Fruit fly (Drosophila melanogaster) whole organism, embryonic: ENCODE measurements around the gene CG4332.
A peak's percentile ranks its signal among the peaks of the same experiment; 100 is the strongest.

ENCODE experiments used
- Aef1 ChIP-seq: fragments of 200-800 bp; sonication (Bioruptor generic); IDR thresholded peaks from 3 replicates; pipeline ENCODE4 v1.3.6; 2022; ENCODE audit warnings: missing biosample characterization, missing genetic modification characterization
- CG1024 ChIP-seq: fragments of 200-800 bp; sonication (Bioruptor generic); IDR thresholded peaks from 2 replicates; pipeline ENCODE4 v1.3.6; 2022; ENCODE audit warnings: missing biosample characterization, missing genetic modification characterization
- CG10959 ChIP-seq: fragments of 200-800 bp; sonication (Bioruptor generic); IDR thresholded peaks from 2 replicates; pipeline ENCODE4 v1.3.6; 2022; ENCODE audit warnings: missing biosample characterization, missing genetic modification characterization
- CG12071 ChIP-seq: fragments of 200-800 bp; sonication (Bioruptor generic); optimal IDR thresholded peaks from 3 replicates; lab custom pipeline; 2018; ENCODE audit warnings: missing biosample characterization, mild to moderate bottlenecking, missing genetic modification characterization
- CG15011 ChIP-seq: fragments of 200-800 bp; sonication (Bioruptor generic); optimal IDR thresholded peaks from 3 replicates; lab custom pipeline; 2018; ENCODE audit warnings: missing biosample characterization, mild to moderate bottlenecking, missing genetic modification characterization
- CG1529 ChIP-seq: fragments of 200-800 bp; sonication (Bioruptor generic); optimal IDR thresholded peaks from 3 replicates; lab custom pipeline; 2018; ENCODE audit warnings: missing biosample characterization, missing genetic modification characterization
- CG1602 ChIP-seq: fragments of 200-800 bp; sonication (Bioruptor generic); optimal IDR thresholded peaks from 3 replicates; lab custom pipeline; 2016; ENCODE audit warnings: missing biosample characterization, missing genetic modification characterization
- CG1603 ChIP-seq: fragments of 200-800 bp; sonication (Bioruptor generic); optimal IDR thresholded peaks from 2 replicates; lab custom pipeline; 2019; ENCODE audit warnings: missing biosample characterization, mild to moderate bottlenecking, missing genetic modification characterization, moderate library complexity
- CG1647 ChIP-seq: fragments of 200-800 bp; sonication (Bioruptor generic); optimal IDR thresholded peaks from 3 replicates; lab custom pipeline; 2016; ENCODE audit warnings: missing biosample characterization, missing genetic modification characterization
- CG17328 ChIP-seq: fragments of 200-800 bp; sonication (Bioruptor generic); IDR thresholded peaks from 2 replicates; pipeline ENCODE4 v1.3.6; 2022; ENCODE audit warnings: missing biosample characterization, missing genetic modification characterization
- CG17359 ChIP-seq: fragments of 200-800 bp; sonication (Bioruptor generic); optimal IDR thresholded peaks from 3 replicates; lab custom pipeline; 2018; ENCODE audit warnings: missing biosample characterization, mild to moderate bottlenecking, missing genetic modification characterization, moderate library complexity
- CG17612 ChIP-seq: fragments of 200-800 bp; sonication (Bioruptor generic); IDR thresholded peaks from 2 replicates; pipeline ENCODE4 v1.3.6; 2022; ENCODE audit warnings: missing biosample characterization, missing genetic modification characterization
- CG30020 ChIP-seq: fragments of 200-800 bp; optimal IDR thresholded peaks from 2 replicates; lab custom pipeline; 2019; ENCODE audit warnings: missing biosample characterization, mild to moderate bottlenecking, missing genetic modification characterization, moderate library complexity
- CG3065 ChIP-seq: fragments of 200-800 bp; sonication (Bioruptor generic); optimal IDR thresholded peaks from 2 replicates; lab custom pipeline; 2016; ENCODE audit warnings: missing biosample characterization, missing genetic modification characterization
- CG34224 ChIP-seq: fragments of 200-800 bp; sonication (Bioruptor generic); IDR thresholded peaks from 3 replicates; pipeline ENCODE4 v1.3.6; 2022; ENCODE audit warnings: missing biosample characterization, missing genetic modification characterization; ENCODE audit not compliant: partially characterized antibody
- CG4282 ChIP-seq: fragments of 200-800 bp; sonication (Bioruptor generic); optimal IDR thresholded peaks from 2 replicates; lab custom pipeline; 2016; ENCODE audit warnings: missing biosample characterization, missing genetic modification characterization
- CG7928 ChIP-seq: fragments of 200-800 bp; sonication (Bioruptor generic); optimal IDR thresholded peaks from 2 replicates; lab custom pipeline; 2017; ENCODE audit warnings: missing biosample characterization, mild to moderate bottlenecking, missing genetic modification characterization
- CG9727 ChIP-seq: fragments of 200-800 bp; sonication (Bioruptor generic); optimal IDR thresholded peaks from 3 replicates; lab custom pipeline; 2017; ENCODE audit warnings: missing biosample characterization, mild to moderate bottlenecking, missing genetic modification characterization
- CHES-1-like ChIP-seq: fragments of 200-800 bp; sonication (Bioruptor generic); optimal IDR thresholded peaks from 2 replicates; lab custom pipeline; 2016; ENCODE audit warnings: missing biosample characterization, missing genetic modification characterization
- Drgx ChIP-seq: fragments of 200-800 bp; sonication (Bioruptor generic); IDR thresholded peaks from 2 replicates; pipeline ENCODE4 v1.3.6; 2022; ENCODE audit warnings: missing biosample characterization, missing genetic modification characterization
- Fer2 ChIP-seq: fragments of 200-800 bp; sonication (Bioruptor generic); optimal IDR thresholded peaks from 2 replicates; lab custom pipeline; 2018; ENCODE audit warnings: missing biosample characterization, mild to moderate bottlenecking, missing genetic modification characterization, moderate library complexity
- H2.0 ChIP-seq: fragments of 200-800 bp; sonication (Bioruptor generic); IDR thresholded peaks from 2 replicates; pipeline ENCODE4 v1.3.6; 2022; ENCODE audit warnings: missing biosample characterization, missing genetic modification characterization
- NC2β ChIP-seq: fragments of 200-800 bp; sonication (Bioruptor generic); optimal IDR thresholded peaks from 2 replicates; lab custom pipeline; 2016; ENCODE audit warnings: missing biosample characterization, missing genetic modification characterization
- Neu2 ChIP-seq: fragments of 200-800 bp; sonication (Bioruptor generic); optimal IDR thresholded peaks from 3 replicates; lab custom pipeline; 2016; ENCODE audit warnings: missing biosample characterization, missing genetic modification characterization, borderline replicate concordance
- Nf-YC ChIP-seq: fragments of 200-800 bp; optimal IDR thresholded peaks from 3 replicates; lab custom pipeline; 2019; ENCODE audit warnings: missing biosample characterization, mild to moderate bottlenecking, missing genetic modification characterization, moderate library complexity
- NfI ChIP-seq: fragments of 200-800 bp; sonication (Bioruptor generic); optimal IDR thresholded peaks from 3 replicates; lab custom pipeline; 2018; ENCODE audit warnings: missing biosample characterization, mild to moderate bottlenecking, missing genetic modification characterization, moderate library complexity
- Scr ChIP-seq: fragments of 200-800 bp; sonication (Bioruptor generic); IDR thresholded peaks from 2 replicates; pipeline ENCODE4 v1.3.6; 2022; ENCODE audit warnings: missing biosample characterization, missing genetic modification characterization; ENCODE audit not compliant: partially characterized antibody
- Stat92E ChIP-seq, 3 experiments: fragments of >200 bp in 2 of 3; fragments of 200-800 bp in 1 of 3; sonication (Bioruptor generic) in 1 of 3; optimal IDR thresholded peaks; 2 replicates each; lab custom pipeline; 2017 to 2019; ENCODE audit warnings: missing biosample characterization in 3 of 3, missing genetic modification characterization in 3 of 3, mild to moderate bottlenecking in 1 of 3, moderate library complexity in 1 of 3
- Xrp1 ChIP-seq: fragments of 200-800 bp; sonication (Bioruptor generic); IDR thresholded peaks from 2 replicates; pipeline ENCODE4 v1.3.6; 2022; ENCODE audit warnings: missing biosample characterization, missing genetic modification characterization
- az2 ChIP-seq: fragments of 200-800 bp; sonication (Bioruptor generic); optimal IDR thresholded peaks from 3 replicates; lab custom pipeline; 2016; ENCODE audit warnings: missing biosample characterization, missing genetic modification characterization
- bowl ChIP-seq: fragments of 200-800 bp; sonication (Bioruptor generic); IDR thresholded peaks from 2 replicates; pipeline ENCODE4 v1.3.6; 2022; ENCODE audit warnings: missing biosample characterization, missing genetic modification characterization
- br ChIP-seq: fragments of >200 bp; optimal IDR thresholded peaks from 2 replicates; lab custom pipeline; 2017
- bsh ChIP-seq, 2 experiments: fragments of 200-800 bp; sonication (Bioruptor generic); optimal IDR thresholded peaks; 2 replicates each; lab custom pipeline; 2017 to 2018; ENCODE audit warnings: mild to moderate bottlenecking in 2 of 2, missing biosample characterization in 2 of 2, missing genetic modification characterization in 2 of 2, moderate library complexity in 1 of 2
- chm ChIP-seq: fragments of 200-800 bp; sonication (Bioruptor generic); IDR thresholded peaks from 2 replicates; pipeline ENCODE4 v1.3.6; 2022; ENCODE audit warnings: missing biosample characterization, missing genetic modification characterization
- dmrt11E ChIP-seq: fragments of 200-800 bp; sonication (Bioruptor generic); optimal IDR thresholded peaks from 3 replicates; lab custom pipeline; 2018; ENCODE audit warnings: missing biosample characterization, mild to moderate bottlenecking, missing genetic modification characterization, moderate library complexity
- eve ChIP-seq, 2 experiments: fragments of >200 bp; optimal IDR thresholded peaks; 2 replicates each; lab custom pipeline; 2017; ENCODE audit warnings: missing biosample characterization in 2 of 2, missing genetic modification characterization in 2 of 2
- gce ChIP-seq: fragments of 200-800 bp; sonication (Bioruptor generic); IDR thresholded peaks from 3 replicates; pipeline ENCODE4 v1.3.6; 2022; ENCODE audit warnings: missing biosample characterization, missing genetic modification characterization
- gsb ChIP-seq: fragments of 200-800 bp; sonication (Bioruptor generic); IDR thresholded peaks from 2 replicates; pipeline ENCODE4 v1.3.6; 2022; ENCODE audit warnings: missing biosample characterization, missing genetic modification characterization
- hb ChIP-seq: fragments of 200-800 bp; sonication (Bioruptor generic); IDR thresholded peaks from 3 replicates; pipeline ENCODE4 v1.3.6; 2022; ENCODE audit warnings: missing biosample characterization, missing genetic modification characterization; ENCODE audit not compliant: partially characterized antibody
- her ChIP-seq: fragments of 200-800 bp; sonication (Bioruptor generic); optimal IDR thresholded peaks from 2 replicates; lab custom pipeline; 2016; ENCODE audit warnings: missing biosample characterization, missing genetic modification characterization
- ind ChIP-seq: fragments of 200-800 bp; sonication (Bioruptor generic); optimal IDR thresholded peaks from 3 replicates; lab custom pipeline; 2016; ENCODE audit warnings: missing biosample characterization, missing genetic modification characterization
- insv ChIP-seq, 2 experiments: fragments of 200-800 bp; sonication (Bioruptor generic); optimal IDR thresholded peaks; 3 replicates each; lab custom pipeline; 2016 to 2018; ENCODE audit warnings: missing biosample characterization in 2 of 2, missing genetic modification characterization in 2 of 2
- ken ChIP-seq: fragments of 200-800 bp; sonication (Bioruptor generic); IDR thresholded peaks from 3 replicates; pipeline ENCODE4 v1.3.6; 2022; ENCODE audit warnings: missing biosample characterization, missing genetic modification characterization
- mam ChIP-seq: fragments of 200-800 bp; sonication (Bioruptor generic); optimal IDR thresholded peaks from 3 replicates; lab custom pipeline; 2016; ENCODE audit warnings: missing biosample characterization, missing genetic modification characterization
- nerfin-2 ChIP-seq: fragments of 200-800 bp; sonication (Bioruptor generic); IDR thresholded peaks from 2 replicates; pipeline ENCODE4 v1.3.6; 2022; ENCODE audit warnings: missing biosample characterization, missing genetic modification characterization; ENCODE audit not compliant: partially characterized antibody
- oc ChIP-seq: fragments of 200-800 bp; sonication (Bioruptor generic); optimal IDR thresholded peaks from 2 replicates; lab custom pipeline; 2018; ENCODE audit warnings: missing biosample characterization, mild to moderate bottlenecking, missing genetic modification characterization, moderate library complexity
- repo ChIP-seq: fragments of 200-800 bp; sonication (Bioruptor generic); optimal IDR thresholded peaks from 2 replicates; lab custom pipeline; 2016; ENCODE audit warnings: missing biosample characterization, missing genetic modification characterization
- ro ChIP-seq: fragments of 200-800 bp; sonication (Bioruptor generic); IDR thresholded peaks from 2 replicates; pipeline ENCODE4 v1.3.6; 2022; ENCODE audit warnings: missing biosample characterization, missing genetic modification characterization
- sens-2 ChIP-seq: fragments of 200-800 bp; sonication (Bioruptor generic); IDR thresholded peaks from 2 replicates; pipeline ENCODE4 v1.3.6; 2022; ENCODE audit warnings: missing biosample characterization, missing genetic modification characterization
- trh ChIP-seq: fragments of 200-800 bp; sonication (Bioruptor generic); optimal IDR thresholded peaks from 2 replicates; lab custom pipeline; 2016; ENCODE audit warnings: missing biosample characterization, missing genetic modification characterization

The CG4332 gene

DNA sequence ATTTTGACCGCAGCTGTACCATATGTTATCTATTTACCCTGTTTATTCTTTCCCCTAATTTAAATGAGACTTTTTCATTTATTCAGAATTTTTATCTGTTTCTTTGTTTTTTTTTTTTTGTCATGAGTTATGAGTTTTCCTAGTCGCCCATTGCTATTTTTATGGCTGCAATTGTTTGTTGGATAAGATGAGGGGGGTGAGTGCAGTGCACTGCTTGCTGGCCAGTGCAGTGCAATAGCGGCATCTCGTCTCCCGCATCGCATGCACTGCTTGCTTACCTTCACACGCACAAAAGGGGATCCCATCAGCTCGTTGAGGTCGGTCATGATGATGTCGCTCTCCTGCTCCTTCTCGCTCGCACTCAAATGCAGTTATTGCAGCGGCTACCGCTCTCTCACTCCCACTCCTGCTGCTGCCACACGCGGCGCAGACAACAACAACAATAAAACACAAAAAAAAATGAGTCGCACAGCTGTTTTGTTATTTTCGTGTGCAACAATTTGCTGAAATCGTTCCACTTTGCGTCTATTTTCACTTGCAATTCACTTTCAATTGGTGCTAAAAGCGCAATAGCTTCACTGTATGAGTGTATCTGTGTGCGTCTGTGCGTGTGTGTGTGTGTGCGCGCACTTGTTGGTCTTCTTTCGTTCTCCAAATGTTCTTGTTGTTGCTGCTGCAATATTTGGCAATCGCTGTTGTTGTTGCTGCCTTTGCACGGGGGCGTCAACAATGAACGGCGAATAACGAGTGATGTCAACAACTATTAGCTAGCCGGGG, 26.7 kb upstream of the CG4332 start (continued):
- TF ChIP-seq bsh (GFP tag; optimal IDR thresholded peaks at IDR 0.05; lab: Kevin White, UChicago) (peak in 1 of 2 experiments; percentile 58), CG17328 (GFP tag; lab: Robert Waterston, UW) (peak; percentile 70), repo (GFP tag; lab: Kevin White, UChicago) (no peak), CG34224 (GFP tag; lab: Robert Waterston, UW) (no peak), CG10959 (GFP tag; lab: Robert Waterston, UW) (no peak), CG1529 (GFP tag; lab: Kevin White, UChicago) (no peak), gsb (GFP tag; lab: Robert Waterston, UW) (no peak), her (GFP tag; lab: Kevin White, UChicago) (no peak), br (no peak), eve (GFP tag; optimal IDR thresholded peaks at IDR 0.05; lab: Kevin White, UChicago) (no peak), NC2β (GFP tag; lab: Kevin White, UChicago) (peak; percentile 51), ro (peak; percentile 43; the same call in 1 of the 2 replicates), ind (no peak), chm (GFP tag; lab: Robert Waterston, UW) (0 out of 2 replicates have a peak, but pooled peaks have one; percentile 57), CG17612 (GFP tag; lab: Robert Waterston, UW) (no peak), nerfin-2 (no peak), Scr (GFP tag; lab: Robert Waterston, UW) (no peak), CG3065 (GFP tag; lab: Kevin White, UChicago) (no peak), CG17359 (tag; lab: Kevin White, UChicago) (peak; percentile 33), CG4282 (GFP tag; lab: Kevin White, UChicago) (no peak), sens-2 (GFP tag; lab: Robert Waterston, UW) (peak; percentile 16; the same call in 1 of the 2 replicates), Stat92E (GFP tag; optimal IDR thresholded peaks at IDR 0.05; lab: Kevin White, UChicago) (no peak), CG1603 (tag; lab: Kevin White, UChicago) (no peak), CG1602 (GFP tag; lab: Kevin White, UChicago) (peak; percentile 27), NfI (GFP tag; lab: Kevin White, UChicago) (no peak), Fer2 (tag; lab: Kevin White, UChicago) (no peak), dmrt11E (tag; lab: Kevin White, UChicago) (peak; percentile 21), CG1647 (no peak), CHES-1-like (peak; percentile 2), CG1024 (GFP tag; lab: Robert Waterston, UW) (peak; percentile 40; the same call in 1 of the 2 replicates), Xrp1 (GFP tag; lab: Robert Waterston, UW) (peak; percentile 76), insv (GFP tag; optimal IDR thresholded peaks at IDR 0.05; lab: Kevin White, UChicago) (no peak), Nf-YC (tag; lab: Kevin White, UChicago) (no peak), oc (tag; lab: Kevin White, UChicago) (no peak), CG9727 (GFP tag; lab: Kevin White, UChicago) (peak; percentile 11), CG15011 (no peak), CG7928 (GFP tag; lab: Kevin White, UChicago) (no peak), gce (GFP tag; lab: Robert Waterston, UW) (no peak), ken (GFP tag; lab: Robert Waterston, UW) (no peak), H2.0 (GFP tag; lab: Robert Waterston, UW) (no peak), Aef1 (GFP tag; lab: Robert Waterston, UW) (no peak), mam (GFP tag; lab: Kevin White, UChicago) (no peak), az2 (GFP tag; lab: Kevin White, UChicago) (peak; percentile 68), bowl (GFP tag; lab: Robert Waterston, UW) (no peak), CG30020 (tag; lab: Kevin White, UChicago) (no peak), Neu2 (GFP tag; lab: Kevin White, UChicago) (no peak), hb (GFP tag; lab: Robert Waterston, UW) (0 out of 3 replicates have a peak, but pooled peaks have one; percentile 18), CG12071 (GFP tag; lab: Kevin White, UChicago) (no peak), trh (GFP tag; lab: Kevin White, UChicago) (no peak), Drgx (GFP tag; lab: Robert Waterston, UW) (peak; percentile 47; the same call in 1 of the 2 replicates)
